Worm (Caenorhabditis elegans) whole organism, early embryonic: ENCODE data around the gene kin-36.

Source experiments
- F13C5.2 ChIP-seq: sonication (generic microtip); optimal IDR thresholded peaks from 2 replicates; lab custom pipeline; 2017; ENCODE audit warnings: mild to moderate bottlenecking, missing genetic modification characterization, inconsistent platforms, missing compliant biosample characterization
- aly-1 ChIP-seq: sonication (generic microtip); optimal IDR thresholded peaks from 2 replicates; lab custom pipeline; 2016; ENCODE audit warnings: missing genetic modification characterization, missing compliant biosample characterization
- ama-1 ChIP-seq: fragments of 150-350 bp; optimal IDR thresholded peaks from 2 replicates; lab custom pipeline; 2014
- ceh-36 ChIP-seq: sonication (generic microtip); optimal IDR thresholded peaks from 2 replicates; lab custom pipeline; 2016; ENCODE audit warnings: missing genetic modification characterization, inconsistent platforms, missing compliant biosample characterization
- hmg-4 ChIP-seq: fragments of 200-800 bp; sonication (Bioruptor generic); optimal IDR thresholded peaks from 2 replicates; lab custom pipeline; 2018; ENCODE audit warnings: mild to moderate bottlenecking, missing genetic modification characterization, missing compliant biosample characterization
- scrt-1 ChIP-seq: fragments of 200-800 bp; sonication (Bioruptor generic); IDR thresholded peaks from 2 replicates; pipeline ENCODE4 v1.3.6; 2022; ENCODE audit warnings: missing genetic modification characterization, missing compliant biosample characterization
- tbx-11 ChIP-seq: fragments of 200-800 bp; sonication (Bioruptor generic); IDR thresholded peaks from 2 replicates; pipeline ENCODE4 v1.3.6; 2022; ENCODE audit warnings: missing genetic modification characterization, missing compliant biosample characterization
- tra-4 ChIP-seq: sonication (generic microtip); optimal IDR thresholded peaks from 2 replicates; lab custom pipeline; 2017; ENCODE audit warnings: missing genetic modification characterization, missing compliant biosample characterization

- TF ChIP-seq hmg-4 (GFP tag; lab: Kevin White, UChicago) (no peak), F13C5.2 (no peak), tra-4 (tag; lab: Kevin White, UChicago) (no peak), ama-1 (lab: Kevin White, UChicago) (no peak), tbx-11 (GFP tag; lab: Robert Waterston, UW) (no peak), ceh-36 (tag; lab: Kevin White, UChicago) (no peak), scrt-1 (GFP tag; lab: Robert Waterston, UW) (no peak), aly-1 (tag; lab: Kevin White, UChicago) (no peak)
Measured at ce11 chrIV:4669242-4669641, 9.6 kb upstream of the kin-36 start, which contains the start of gene F29B9.12.
